Worm (Caenorhabditis elegans) whole organism, L4 larva: ENCODE data around the gene madf-4.

ENCODE experiments used
- F10B5.3 ChIP-seq: sonication (generic microtip); optimal IDR thresholded peaks from 2 replicates; lab custom pipeline; 2016; ENCODE audit warnings: mild to moderate bottlenecking, missing genetic modification characterization, missing compliant biosample characterization
- F26F4.8 ChIP-seq: fragments of 200-800 bp; sonication (Bioruptor generic); conservative IDR thresholded peaks from 2 replicates; pipeline ENCODE4 v1.3.6; 2022; ENCODE audit warnings: missing genetic modification characterization, missing compliant biosample characterization
- F44E2.7 ChIP-seq: fragments of 200-800 bp; sonication (Bioruptor generic); IDR thresholded peaks from 2 replicates; pipeline ENCODE4 v2.1.2; 2022; ENCODE audit warnings: missing genetic modification characterization, missing compliant biosample characterization
- Y75B8A.6 ChIP-seq: fragments of 200-800 bp; sonication (Bioruptor generic); IDR thresholded peaks from 2 replicates; pipeline ENCODE4 v1.3.6; 2022; ENCODE audit warnings: missing genetic modification reagents, missing genetic modification characterization, missing compliant biosample characterization
- ZK546.5 ChIP-seq, 2 experiments: sonication (generic microtip); optimal IDR thresholded peaks; 2 replicates each; lab custom pipeline; 2017; ENCODE audit warnings: missing biosample characterization in 2 of 2, missing genetic modification characterization in 2 of 2
- aha-1 ChIP-seq: fragments of 150-350 bp; peaks from one replicate; lab custom pipeline; 2014; ENCODE audit warnings: missing biosample characterization, missing genetic modification characterization
- aly-2 ChIP-seq: sonication (generic microtip); optimal IDR thresholded peaks from 2 replicates; lab custom pipeline; 2018; ENCODE audit warnings: missing biosample characterization, missing genetic modification characterization
- ama-1 ChIP-seq: fragments of 150-350 bp; optimal IDR thresholded peaks from 2 replicates; lab custom pipeline; 2014; ENCODE audit warnings: inconsistent platforms, mixed read lengths
- ceh-20 ChIP-seq: fragments of 200-800 bp; sonication (Bioruptor generic); IDR thresholded peaks from 2 replicates; pipeline ENCODE4 v1.3.6; 2022; ENCODE audit warnings: missing genetic modification reagents, missing genetic modification characterization, missing compliant biosample characterization
- ceh-28 ChIP-seq: fragments of 150-350 bp; optimal IDR thresholded peaks from 2 replicates; lab custom pipeline; 2014; ENCODE audit warnings: missing biosample characterization, missing genetic modification reagents, missing genetic modification characterization
- ceh-82 ChIP-seq: sonication (generic microtip); optimal IDR thresholded peaks from 2 replicates; lab custom pipeline; 2017; ENCODE audit warnings: missing biosample characterization, missing genetic modification characterization
- ces-1 ChIP-seq: fragments of 150-350 bp; sonication (generic microtip); optimal IDR thresholded peaks from 4 replicates; lab custom pipeline; 2014; ENCODE audit warnings: missing biosample characterization, missing genetic modification reagents, missing genetic modification characterization
- cey-2 ChIP-seq: sonication (generic microtip); optimal IDR thresholded peaks from 3 replicates; lab custom pipeline; 2017; ENCODE audit warnings: missing genetic modification characterization, mild to moderate bottlenecking, missing compliant biosample characterization, antibody characterized with exemption, borderline replicate concordance; ENCODE audit not compliant: insufficient read depth
- ctbp-1 ChIP-seq: fragments of 200-800 bp; sonication (Bioruptor generic); IDR thresholded peaks from 2 replicates; pipeline ENCODE4 v1.3.6; 2022; ENCODE audit warnings: missing genetic modification reagents, missing genetic modification characterization, missing compliant biosample characterization
- daf-12 ChIP-seq: fragments of 150-350 bp; optimal IDR thresholded peaks from 2 replicates; lab custom pipeline; 2014; ENCODE audit warnings: missing biosample characterization, missing genetic modification reagents, missing genetic modification characterization
- daf-16 ChIP-seq, 3 experiments: sonication (generic microtip); optimal IDR thresholded peaks; 2 replicates each; lab custom pipeline; 2016 to 2017; ENCODE audit warnings: missing genetic modification characterization in 3 of 3, missing genetic modification reagents in 3 of 3, mild to moderate bottlenecking in 2 of 3, missing compliant biosample characterization in 2 of 3, missing biosample characterization in 1 of 3, moderate library complexity in 1 of 3
- daf-19 ChIP-seq: fragments of 200-800 bp; sonication (Bioruptor generic); conservative IDR thresholded peaks from 2 replicates; pipeline ENCODE4 v1.3.6; 2022; ENCODE audit warnings: missing genetic modification characterization, missing compliant biosample characterization
- dmd-9 ChIP-seq: fragments of 200-800 bp; sonication (Bioruptor generic); IDR thresholded peaks from 2 replicates; pipeline ENCODE4 v1.3.6; 2022; ENCODE audit warnings: missing genetic modification reagents, missing genetic modification characterization, missing compliant biosample characterization
- fkh-10 ChIP-seq: fragments of 150-350 bp; optimal IDR thresholded peaks from 2 replicates; lab custom pipeline; 2014; ENCODE audit warnings: missing biosample characterization, missing genetic modification reagents, missing genetic modification characterization
- hif-1 ChIP-seq, 2 experiments: sonication (generic microtip); optimal IDR thresholded peaks; 2 replicates each; lab custom pipeline; 2016 to 2017; ENCODE audit warnings: missing compliant biosample characterization in 2 of 2, missing genetic modification characterization in 2 of 2, missing genetic modification reagents in 2 of 2, missing genotype in 2 of 2, mild to moderate bottlenecking in 1 of 2
- hlh-11 ChIP-seq: fragments of 200-800 bp; sonication (Bioruptor generic); optimal IDR thresholded peaks from 2 replicates; lab custom pipeline; 2018; ENCODE audit warnings: mild to moderate bottlenecking, missing genetic modification characterization, missing compliant biosample characterization
- hlh-30 ChIP-seq: sonication (generic microtip); optimal IDR thresholded peaks from 2 replicates; lab custom pipeline; 2017; ENCODE audit warnings: antibody characterized with exemption, mild to moderate bottlenecking, missing genetic modification characterization, missing compliant biosample characterization; ENCODE audit not compliant: insufficient read depth
- jun-1 ChIP-seq: fragments of 150-350 bp; optimal IDR thresholded peaks from 2 replicates; lab custom pipeline; 2014; ENCODE audit warnings: missing biosample characterization, missing genetic modification reagents, missing genetic modification characterization
- lim-7 ChIP-seq: fragments of 200-800 bp; sonication (Bioruptor generic); IDR thresholded peaks from 2 replicates; pipeline ENCODE4 v1.3.6; 2022; ENCODE audit warnings: missing genetic modification characterization, missing compliant biosample characterization
- lin-13 ChIP-seq: fragments of 150-350 bp; optimal IDR thresholded peaks from 2 replicates; lab custom pipeline; 2014; ENCODE audit warnings: missing biosample characterization, missing genetic modification reagents, missing genetic modification characterization
- lin-38 ChIP-seq: fragments of 200-800 bp; sonication (Bioruptor generic); IDR thresholded peaks from 2 replicates; pipeline ENCODE4 v1.3.6; 2022; ENCODE audit warnings: missing genetic modification reagents, missing genetic modification characterization, missing compliant biosample characterization
- lir-3 ChIP-seq: sonication (generic microtip); optimal IDR thresholded peaks from 2 replicates; lab custom pipeline; 2016; ENCODE audit warnings: mild to moderate bottlenecking, missing genetic modification characterization, missing compliant biosample characterization
- lsy-2 ChIP-seq, 2 experiments: fragments of 150-350 bp in 1 of 2; sonication (generic microtip) in 1 of 2; optimal IDR thresholded peaks; 2 replicates each; lab custom pipeline; 2014 to 2017; ENCODE audit warnings: missing biosample characterization in 2 of 2, missing genetic modification characterization in 2 of 2
- madf-5 ChIP-seq, 2 experiments: fragments of 200-800 bp; sonication (Bioruptor generic); IDR thresholded peaks; 2 replicates each; pipeline ENCODE4 v1.3.6; 2022; ENCODE audit warnings: missing compliant biosample characterization in 2 of 2, missing genetic modification characterization in 2 of 2
- madf-9 ChIP-seq: fragments of 200-800 bp; sonication (Bioruptor generic); conservative IDR thresholded peaks from 2 replicates; pipeline ENCODE4 v1.3.6; 2022; ENCODE audit warnings: missing genetic modification reagents, missing genetic modification characterization, missing compliant biosample characterization
- mes-2 ChIP-seq: sonication (generic microtip); optimal IDR thresholded peaks from 2 replicates; lab custom pipeline; 2016; ENCODE audit warnings: missing genotype, mild to moderate bottlenecking, missing genetic modification characterization, missing compliant biosample characterization; ENCODE audit not compliant: poor library complexity, severe bottlenecking
- mxl-2 ChIP-seq: fragments of 200-800 bp; sonication (Bioruptor generic); conservative IDR thresholded peaks from 2 replicates; pipeline ENCODE4 v1.3.6; 2022; ENCODE audit warnings: missing genetic modification reagents, missing genetic modification characterization, missing compliant biosample characterization
- mxl-3 ChIP-seq: fragments of 200-800 bp; sonication (Bioruptor generic); optimal IDR thresholded peaks from 2 replicates; lab custom pipeline; 2018; ENCODE audit warnings: mild to moderate bottlenecking, missing genetic modification characterization, missing compliant biosample characterization
- nhr-111 ChIP-seq: fragments of 200-800 bp; sonication (Bioruptor generic); optimal IDR thresholded peaks from 2 replicates; lab custom pipeline; 2018; ENCODE audit warnings: mild to moderate bottlenecking, missing genetic modification characterization, missing compliant biosample characterization
- nhr-237 ChIP-seq: sonication (generic microtip); optimal IDR thresholded peaks from 2 replicates; lab custom pipeline; 2017; ENCODE audit warnings: missing biosample characterization, missing genetic modification characterization
- nhr-28 ChIP-seq: fragments of 150-350 bp; optimal IDR thresholded peaks from 2 replicates; lab custom pipeline; 2014; ENCODE audit warnings: missing biosample characterization, missing genetic modification characterization
- nhr-41 ChIP-seq: fragments of 200-800 bp; sonication (Bioruptor generic); IDR thresholded peaks from 2 replicates; pipeline ENCODE4 v1.3.6; 2022; ENCODE audit warnings: missing genetic modification reagents, missing genetic modification characterization, missing compliant biosample characterization
- nhr-48 ChIP-seq: sonication (generic microtip); optimal IDR thresholded peaks from 2 replicates; lab custom pipeline; 2016; ENCODE audit warnings: mild to moderate bottlenecking, missing genetic modification characterization, missing compliant biosample characterization
- nhr-76 ChIP-seq: fragments of 150-350 bp; optimal IDR thresholded peaks from 2 replicates; lab custom pipeline; 2014; ENCODE audit warnings: missing biosample characterization, missing genetic modification characterization
- php-3 ChIP-seq: fragments of 200-800 bp; sonication (Bioruptor generic); IDR thresholded peaks from 2 replicates; pipeline ENCODE4 v1.3.6; 2022; ENCODE audit warnings: missing genetic modification reagents, missing genetic modification characterization, missing compliant biosample characterization
- pqm-1 ChIP-seq: sonication (generic microtip); optimal IDR thresholded peaks from 2 replicates; lab custom pipeline; 2017; ENCODE audit warnings: missing biosample characterization, missing genetic modification characterization
- rbr-2 ChIP-seq: sonication (generic microtip); optimal IDR thresholded peaks from 2 replicates; lab custom pipeline; 2016; ENCODE audit warnings: missing genotype, missing genetic modification characterization, missing compliant biosample characterization
- saeg-2 ChIP-seq: fragments of 200-800 bp; sonication (Bioruptor generic); IDR thresholded peaks from 2 replicates; pipeline ENCODE4 v1.3.6; 2022; ENCODE audit warnings: missing genetic modification reagents, missing genetic modification characterization, missing compliant biosample characterization
- snpc-1.2 ChIP-seq: fragments of 200-800 bp; sonication (Bioruptor generic); IDR thresholded peaks from 2 replicates; pipeline ENCODE4 v1.3.6; 2022; ENCODE audit warnings: missing genetic modification reagents, missing genetic modification characterization, missing compliant biosample characterization
- tra-1 ChIP-seq: fragments of 200-800 bp; sonication (Bioruptor generic); IDR thresholded peaks from 2 replicates; pipeline ENCODE4 v1.3.6; 2022; ENCODE audit warnings: missing genetic modification reagents, missing genetic modification characterization, missing compliant biosample characterization
- unc-62 ChIP-seq, 3 experiments: fragments of 150-350 bp in 1 of 3; sonication (generic microtip); optimal IDR thresholded peaks in 2 of 3; peaks in 1 of 3; 1 replicate in 1 of 3; 2 replicates in 2 of 3; lab custom pipeline; 2014 to 2017; ENCODE audit warnings: missing biosample characterization in 3 of 3, missing genetic modification characterization in 3 of 3, missing genetic modification reagents in 3 of 3, missing genotype in 1 of 3
- vab-7 ChIP-seq: fragments of 200-800 bp; sonication (Bioruptor generic); IDR thresholded peaks from 2 replicates; pipeline ENCODE4 v1.3.6; 2022; ENCODE audit warnings: missing genetic modification reagents, missing genetic modification characterization, missing compliant biosample characterization
- zag-1 ChIP-seq: fragments of 150-350 bp; optimal IDR thresholded peaks from 2 replicates; lab custom pipeline; 2014; ENCODE audit warnings: missing biosample characterization, missing genetic modification characterization
- zfp-2 ChIP-seq: sonication (generic microtip); optimal IDR thresholded peaks from 2 replicates; lab custom pipeline; 2016; ENCODE audit warnings: mild to moderate bottlenecking, missing genetic modification characterization, missing compliant biosample characterization
- zip-11 ChIP-seq: fragments of 200-800 bp; sonication (Bioruptor generic); IDR thresholded peaks from 2 replicates; pipeline ENCODE4 v1.3.6; 2022; ENCODE audit warnings: missing genetic modification characterization, missing compliant biosample characterization
- ztf-7 ChIP-seq: fragments of 150-350 bp; optimal IDR thresholded peaks from 2 replicates; lab custom pipeline; 2014; ENCODE audit warnings: missing biosample characterization, missing genetic modification characterization

The madf-4 gene

DNA sequence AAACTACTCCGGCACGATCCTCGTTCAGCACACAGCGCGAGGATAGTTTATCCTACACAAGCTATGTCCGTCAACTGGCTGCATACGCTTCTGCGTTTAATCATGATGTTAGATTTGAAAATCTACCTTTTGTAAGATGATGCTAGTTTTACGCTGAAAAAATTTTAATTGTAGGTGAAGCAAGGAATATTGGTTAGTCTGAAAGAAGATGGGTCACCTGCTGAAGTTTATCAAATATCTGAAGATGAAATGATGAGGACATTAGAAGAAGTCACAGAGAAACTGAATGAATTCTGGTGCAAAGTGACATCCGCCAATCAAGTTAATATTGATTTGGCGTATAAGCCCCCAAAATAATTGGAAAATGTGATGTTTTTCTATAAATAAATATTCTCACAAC, 21.2 kb upstream of the madf-4 start:
- TF ChIP-seq aha-1 (tag; lab: Kevin White, UChicago) (peak; percentile 40), tra-1 (GFP tag; lab: Robert Waterston, UW) (0 out of 2 replicates have a peak, but pooled peaks have one; percentile 57), ZK546.5 (tag; optimal IDR thresholded peaks at IDR 0.05; lab: Kevin White, UChicago) (no peak), zag-1 (tag; lab: Kevin White, UChicago) (no peak), unc-62 (GFP tag; optimal IDR thresholded peaks at IDR 0.05 in 1 of 2; lab: Kevin White, UChicago) (no peak), unc-62 (tag; optimal IDR thresholded peaks at IDR 0.05; lab: Kevin White, UChicago) (no peak), nhr-111 (no peak), F44E2.7 (GFP tag; lab: Robert Waterston, UW) (no peak), madf-5 (GFP tag; IDR thresholded peaks at IDR 0.05; lab: Robert Waterston, UW) (no peak), nhr-28 (tag; lab: Kevin White, UChicago) (no peak), jun-1 (tag; lab: Kevin White, UChicago) (no peak), hif-1 (tag; optimal IDR thresholded peaks at IDR 0.05; lab: Kevin White, UChicago) (no peak), ztf-7 (tag; lab: Kevin White, UChicago) (no peak), aly-2 (no peak), vab-7 (GFP tag; lab: Robert Waterston, UW) (no peak), daf-16 (GFP tag; optimal IDR thresholded peaks at IDR 0.05; lab: Kevin White, UChicago) (no peak), daf-16 (tag; optimal IDR thresholded peaks at IDR 0.05; lab: Kevin White, UChicago) (no peak), cey-2 (tag; lab: Kevin White, UChicago) (no peak), ceh-28 (tag; lab: Kevin White, UChicago) (no peak), mxl-3 (GFP tag; lab: Kevin White, UChicago) (no peak), ceh-82 (tag; lab: Kevin White, UChicago) (no peak), nhr-237 (tag; lab: Kevin White, UChicago) (no peak), nhr-76 (tag; lab: Kevin White, UChicago) (no peak), fkh-10 (no peak), saeg-2 (no peak), zip-11 (GFP tag; lab: Robert Waterston, UW) (no peak), ama-1 (no peak), lin-13 (GFP tag; lab: Kevin White, UChicago) (no peak), hlh-30 (no peak), dmd-9 (GFP tag; lab: Robert Waterston, UW) (no peak), pqm-1 (tag; lab: Kevin White, UChicago) (no peak), ces-1 (no peak), lsy-2 (tag; optimal IDR thresholded peaks at IDR 0.05; lab: Kevin White, UChicago) (peak in 1 of 2 experiments; percentile 19), daf-19 (GFP tag; lab: Robert Waterston, UW) (0 out of 2 replicates have a peak, but pooled peaks have one; percentile 24), lir-3 (tag; lab: Kevin White, UChicago) (no peak), zfp-2 (tag; lab: Kevin White, UChicago) (no peak), mxl-2 (GFP tag; lab: Robert Waterston, UW) (no peak), php-3 (GFP tag; lab: Robert Waterston, UW) (no peak), madf-9 (GFP tag; lab: Robert Waterston, UW) (no peak), hlh-11 (peak; percentile 22), nhr-41 (GFP tag; lab: Robert Waterston, UW) (no peak), snpc-1.2 (GFP tag; lab: Robert Waterston, UW) (0 out of 2 replicates have a peak, but pooled peaks have one; percentile 18), rbr-2 (tag; lab: Kevin White, UChicago) (no peak), lin-38 (GFP tag; lab: Robert Waterston, UW) (0 out of 2 replicates have a peak, but pooled peaks have one; percentile 34), daf-12 (tag; lab: Kevin White, UChicago) (no peak), lim-7 (no peak), Y75B8A.6 (no peak), nhr-48 (no peak), F10B5.3 (tag; lab: Kevin White, UChicago) (no peak), ceh-20 (no peak), ctbp-1 (no peak), F26F4.8 (GFP tag; lab: Robert Waterston, UW) (no peak), mes-2 (tag; lab: Kevin White, UChicago) (no peak)
